Fruit fly (Drosophila melanogaster) whole organism, prepupa: ENCODE results near the gene Trim9.

Source experiments
- Blimp-1 ChIP-seq: fragments of 200-800 bp; sonication (Bioruptor generic); optimal IDR thresholded peaks from 3 replicates; lab custom pipeline; 2017; ENCODE audit warnings: missing biosample characterization, missing genetic modification characterization, mild to moderate bottlenecking, moderate library complexity, missing genetic modification reagents
- CG10631 ChIP-seq: fragments of 200-800 bp; sonication (Bioruptor generic); optimal IDR thresholded peaks from 2 replicates; lab custom pipeline; 2016; ENCODE audit warnings: missing biosample characterization, missing genetic modification characterization
- CG11294 ChIP-seq: fragments of 200-800 bp; sonication (Bioruptor generic); IDR thresholded peaks from 2 replicates; pipeline ENCODE4 v1.3.6; 2022; ENCODE audit warnings: missing biosample characterization, missing genetic modification characterization
- CG11762 ChIP-seq: fragments of 200-800 bp; sonication (Bioruptor generic); optimal IDR thresholded peaks from 3 replicates; lab custom pipeline; 2016; ENCODE audit warnings: missing biosample characterization, missing genetic modification characterization; ENCODE audit not compliant: insufficient read depth
- CG11902 ChIP-seq: fragments of 200-800 bp; sonication (Bioruptor generic); optimal IDR thresholded peaks from 3 replicates; lab custom pipeline; 2016; ENCODE audit warnings: missing biosample characterization, missing genetic modification characterization
- CG15336 ChIP-seq: fragments of 200-800 bp; sonication (Bioruptor generic); IDR thresholded peaks from 2 replicates; pipeline ENCODE4 v1.3.6; 2022; ENCODE audit warnings: missing biosample characterization, missing genetic modification characterization
- CG1621 ChIP-seq: fragments of 200-800 bp; sonication (Bioruptor generic); optimal IDR thresholded peaks from 3 replicates; lab custom pipeline; 2018; ENCODE audit warnings: missing biosample characterization, mild to moderate bottlenecking, missing genetic modification characterization
- CG16779 ChIP-seq: fragments of 200-800 bp; sonication (Bioruptor generic); optimal IDR thresholded peaks from 3 replicates; lab custom pipeline; 2017; ENCODE audit warnings: missing biosample characterization, mild to moderate bottlenecking, missing genetic modification characterization
- CG3032 ChIP-seq: fragments of 200-800 bp; optimal IDR thresholded peaks from 2 replicates; lab custom pipeline; 2019; ENCODE audit warnings: missing biosample characterization, mild to moderate bottlenecking, missing genetic modification characterization, moderate library complexity
- CG31627 ChIP-seq: fragments of 200-800 bp; sonication (Bioruptor generic); optimal IDR thresholded peaks from 3 replicates; lab custom pipeline; 2016; ENCODE audit warnings: missing biosample characterization, missing genetic modification characterization
- CG32006 ChIP-seq: fragments of 200-800 bp; sonication (Bioruptor generic); optimal IDR thresholded peaks from 3 replicates; lab custom pipeline; 2017; ENCODE audit warnings: missing biosample characterization, mild to moderate bottlenecking, missing genetic modification characterization
- CG34406 ChIP-seq: fragments of 200-800 bp; sonication (Bioruptor generic); optimal IDR thresholded peaks from 3 replicates; lab custom pipeline; 2016; ENCODE audit warnings: missing biosample characterization, missing genetic modification characterization
- CG3919 ChIP-seq: fragments of 200-800 bp; sonication (Bioruptor generic); optimal IDR thresholded peaks from 3 replicates; lab custom pipeline; 2016; ENCODE audit warnings: missing biosample characterization, missing genetic modification characterization
- CG4318 ChIP-seq: fragments of 200-800 bp; sonication (Bioruptor generic); optimal IDR thresholded peaks from 3 replicates; lab custom pipeline; 2017; ENCODE audit warnings: missing biosample characterization, mild to moderate bottlenecking, missing genetic modification characterization
- CG6163 ChIP-seq: fragments of 200-800 bp; sonication (Bioruptor generic); IDR thresholded peaks from 3 replicates; pipeline ENCODE4 v1.3.6; 2022; ENCODE audit warnings: missing biosample characterization, missing genetic modification characterization
- CG6276 ChIP-seq: fragments of 200-800 bp; sonication (Bioruptor generic); optimal IDR thresholded peaks from 2 replicates; lab custom pipeline; 2017; ENCODE audit warnings: missing biosample characterization, mild to moderate bottlenecking, missing genetic modification characterization
- CG6792 ChIP-seq: fragments of 200-800 bp; sonication (Bioruptor generic); optimal IDR thresholded peaks from 3 replicates; lab custom pipeline; 2016; ENCODE audit warnings: missing biosample characterization, missing genetic modification characterization
- CG6808 ChIP-seq: fragments of 200-800 bp; sonication (Bioruptor generic); optimal IDR thresholded peaks from 3 replicates; lab custom pipeline; 2017; ENCODE audit warnings: missing biosample characterization, missing genetic modification characterization, mild to moderate bottlenecking, moderate library complexity, missing genetic modification reagents
- CG7368 ChIP-seq: fragments of 200-800 bp; sonication (Bioruptor generic); optimal IDR thresholded peaks from 3 replicates; lab custom pipeline; 2016; ENCODE audit warnings: missing biosample characterization, missing genetic modification characterization
- CG8119 ChIP-seq: fragments of 200-800 bp; sonication (Bioruptor generic); IDR thresholded peaks from 3 replicates; pipeline ENCODE4 v1.3.6; 2022; ENCODE audit warnings: missing biosample characterization, missing genetic modification characterization
- CG8319 ChIP-seq: fragments of 200-800 bp; sonication (Bioruptor generic); optimal IDR thresholded peaks from 3 replicates; lab custom pipeline; 2016; ENCODE audit warnings: missing biosample characterization, missing genetic modification characterization
- CG8632 ChIP-seq: fragments of 200-800 bp; sonication (Bioruptor generic); optimal IDR thresholded peaks from 3 replicates; lab custom pipeline; 2016; ENCODE audit warnings: missing biosample characterization, missing genetic modification characterization
- CG9139 ChIP-seq: fragments of 200-800 bp; sonication (Bioruptor generic); optimal IDR thresholded peaks from 3 replicates; lab custom pipeline; 2017; ENCODE audit warnings: missing biosample characterization, mild to moderate bottlenecking, missing genetic modification characterization
- Eip75B ChIP-seq: fragments of 200-800 bp; sonication (Bioruptor generic); optimal IDR thresholded peaks from 3 replicates; lab custom pipeline; 2016; ENCODE audit warnings: missing biosample characterization, missing genetic modification characterization
- Ets21C ChIP-seq: fragments of 200-800 bp; sonication (Bioruptor generic); optimal IDR thresholded peaks from 3 replicates; lab custom pipeline; 2016; ENCODE audit warnings: missing biosample characterization, missing genetic modification characterization
- Ets96B ChIP-seq: fragments of 200-800 bp; optimal IDR thresholded peaks from 2 replicates; lab custom pipeline; 2019; ENCODE audit warnings: missing biosample characterization, mild to moderate bottlenecking, missing genetic modification characterization, moderate library complexity
- Gug ChIP-seq: fragments of 200-800 bp; sonication (Bioruptor generic); IDR thresholded peaks from 2 replicates; pipeline ENCODE4 v1.3.6; 2022; ENCODE audit warnings: missing biosample characterization, missing genetic modification characterization
- Hr38 ChIP-seq: sonication (Bioruptor generic); optimal IDR thresholded peaks from 2 replicates; lab custom pipeline; 2016; ENCODE audit warnings: missing biosample characterization, missing genetic modification characterization
- Hr39 ChIP-seq: fragments of 200-800 bp; sonication (Bioruptor generic); optimal IDR thresholded peaks from 2 replicates; lab custom pipeline; 2016; ENCODE audit warnings: missing biosample characterization, missing genetic modification characterization
- Hr4 ChIP-seq: fragments of 200-800 bp; sonication (Bioruptor generic); optimal IDR thresholded peaks from 3 replicates; lab custom pipeline; 2016; ENCODE audit warnings: missing biosample characterization, missing genetic modification characterization
- Met ChIP-seq: fragments of 200-800 bp; sonication (Bioruptor generic); optimal IDR thresholded peaks from 3 replicates; lab custom pipeline; 2016; ENCODE audit warnings: missing biosample characterization, missing genetic modification characterization
- OdsH ChIP-seq: fragments of 200-800 bp; sonication (Bioruptor generic); optimal IDR thresholded peaks from 3 replicates; lab custom pipeline; 2016; ENCODE audit warnings: missing biosample characterization, missing genetic modification characterization
- Smox ChIP-seq: fragments of 200-800 bp; sonication (Bioruptor generic); optimal IDR thresholded peaks from 3 replicates; lab custom pipeline; 2016; ENCODE audit warnings: missing biosample characterization, missing genetic modification characterization
- Sox102F ChIP-seq: fragments of 200-800 bp; sonication (Bioruptor generic); optimal IDR thresholded peaks from 2 replicates; lab custom pipeline; 2016; ENCODE audit warnings: missing biosample characterization, mild to moderate bottlenecking, missing genetic modification characterization
- dac ChIP-seq: fragments of 200-800 bp; sonication (Bioruptor generic); optimal IDR thresholded peaks from 2 replicates; lab custom pipeline; 2017; ENCODE audit warnings: missing biosample characterization, mild to moderate bottlenecking, missing genetic modification characterization
- eg ChIP-seq: fragments of 200-800 bp; sonication (Bioruptor generic); IDR thresholded peaks from 3 replicates; pipeline ENCODE4 v1.3.6; 2022; ENCODE audit warnings: missing biosample characterization, missing genetic modification characterization
- esn ChIP-seq: fragments of 200-800 bp; sonication (Bioruptor generic); optimal IDR thresholded peaks from 2 replicates; lab custom pipeline; 2016; ENCODE audit warnings: missing biosample characterization, mild to moderate bottlenecking, missing genetic modification characterization, moderate library complexity
- fd59A ChIP-seq: fragments of 200-800 bp; sonication (Bioruptor generic); optimal IDR thresholded peaks from 2 replicates; lab custom pipeline; 2017; ENCODE audit warnings: missing biosample characterization, mild to moderate bottlenecking, missing genetic modification characterization, missing genetic modification reagents
- fkh ChIP-seq: fragments of 200-800 bp; sonication (Bioruptor generic); optimal IDR thresholded peaks from 3 replicates; lab custom pipeline; 2017; ENCODE audit warnings: missing biosample characterization, mild to moderate bottlenecking, missing genetic modification characterization, moderate library complexity
- net ChIP-seq: fragments of 200-800 bp; sonication (Bioruptor generic); optimal IDR thresholded peaks from 3 replicates; lab custom pipeline; 2016; ENCODE audit warnings: missing biosample characterization, missing genetic modification characterization
- pdm3 ChIP-seq: fragments of 200-800 bp; sonication (Bioruptor generic); optimal IDR thresholded peaks from 3 replicates; lab custom pipeline; 2016; ENCODE audit warnings: missing biosample characterization, missing genetic modification characterization
- salr ChIP-seq, 2 experiments: fragments of 200-800 bp; sonication (Bioruptor generic); optimal IDR thresholded peaks; 3 replicates each; lab custom pipeline; 2016 to 2018; ENCODE audit warnings: missing biosample characterization in 2 of 2, missing genetic modification characterization in 2 of 2, mild to moderate bottlenecking in 1 of 2
- spab ChIP-seq: fragments of 200-800 bp; sonication (Bioruptor generic); optimal IDR thresholded peaks from 2 replicates; lab custom pipeline; 2017; ENCODE audit warnings: missing biosample characterization, mild to moderate bottlenecking, missing genetic modification characterization, missing genetic modification reagents
- svp ChIP-seq: fragments of 200-800 bp; sonication (Bioruptor generic); peaks from one replicate; lab custom pipeline; 2016; ENCODE audit warnings: missing biosample characterization, missing genetic modification characterization
- topi ChIP-seq: fragments of 200-800 bp; sonication (Bioruptor generic); optimal IDR thresholded peaks from 3 replicates; lab custom pipeline; 2016; ENCODE audit warnings: missing biosample characterization, missing genetic modification characterization
- vri ChIP-seq: fragments of 200-800 bp; sonication (Bioruptor generic); optimal IDR thresholded peaks from 3 replicates; lab custom pipeline; 2016; ENCODE audit warnings: missing biosample characterization, mild to moderate bottlenecking, missing genetic modification characterization

Gene Trim9

dm6 chr2L:10615889-10616288, 71.2 kb downstream of the Trim9 start (continued):
- TF ChIP-seq CG8119 (peak; percentile 77), CG10631 (peak; percentile 63), CG34406 (GFP tag; lab: Kevin White, UChicago) (peak; percentile 71), vri (GFP tag; lab: Kevin White, UChicago) (peak; percentile 62), Met (GFP tag; lab: Kevin White, UChicago) (peak; percentile 79), CG6163 (GFP tag; lab: Robert Waterston, UW) (peak; percentile 48; the same call in 1 of the 3 replicates), Blimp-1 (GFP tag; lab: Kevin White, UChicago) (peak; percentile 50), CG3919 (GFP tag; lab: Kevin White, UChicago) (peak; percentile 62), Ets21C (GFP tag; lab: Kevin White, UChicago) (peak; percentile 39), pdm3 (peak; percentile 66), Hr38 (GFP tag; lab: Kevin White, UChicago) (no peak), CG32006 (GFP tag; lab: Kevin White, UChicago) (peak; percentile 54), spab (GFP tag; lab: Kevin White, UChicago) (peak; percentile 52), topi (peak; percentile 71), CG3032 (tag; lab: Kevin White, UChicago) (peak; percentile 55), net (GFP tag; lab: Kevin White, UChicago) (peak; percentile 62), CG4318 (GFP tag; lab: Kevin White, UChicago) (peak; percentile 15), CG11762 (peak; percentile 18), dac (no peak), Hr4 (GFP tag; lab: Kevin White, UChicago) (peak; percentile 36), Gug (GFP tag; lab: Robert Waterston, UW) (no peak), CG1621 (tag; lab: Kevin White, UChicago) (peak; percentile 15), eg (GFP tag; lab: Robert Waterston, UW) (peak; percentile 49; the same call in 2 of the 3 replicates), Eip75B (GFP tag; lab: Kevin White, UChicago) (peak; percentile 67), CG15336 (GFP tag; lab: Robert Waterston, UW) (peak; percentile 62), CG6808 (peak; percentile 42), Hr39 (GFP tag; lab: Kevin White, UChicago) (peak; percentile 55), svp (GFP tag; lab: Kevin White, UChicago) (peak; percentile 88), CG9139 (no peak), CG8319 (peak; percentile 36), Ets96B (peak; percentile 59), CG11902 (GFP tag; lab: Kevin White, UChicago) (no peak), CG16779 (tag; lab: Kevin White, UChicago) (peak; percentile 24), CG7368 (GFP tag; lab: Kevin White, UChicago) (peak; percentile 30), CG6276 (GFP tag; lab: Kevin White, UChicago) (no peak)

- TF ChIP-seq Smox (GFP tag; lab: Kevin White, UChicago): peak; percentile 44
- TF ChIP-seq CG6792 (GFP tag; lab: Kevin White, UChicago): peak; percentile 80
- peak; percentile 87 for TF ChIP-seq fd59A
- TF ChIP-seq Sox102F (GFP tag; lab: Kevin White, UChicago): peak; percentile 16
- peak; percentile 71 for TF ChIP-seq dac
- peak; percentile 8 for TF ChIP-seq vri (GFP tag; lab: Kevin White, UChicago)
- peak; percentile 97 for TF ChIP-seq CG15336 (GFP tag; lab: Robert Waterston, UW)
- no peak for TF ChIP-seq Hr38 (GFP tag; lab: Kevin White, UChicago)
- peak; percentile 53 for TF ChIP-seq Hr39 (GFP tag; lab: Kevin White, UChicago)
- peak; percentile 86 for TF ChIP-seq Hr4 (GFP tag; lab: Kevin White, UChicago)
- TF ChIP-seq eg (GFP tag; lab: Robert Waterston, UW): peak; percentile 96
- TF ChIP-seq Gug (GFP tag; lab: Robert Waterston, UW): peak; percentile 94
- TF ChIP-seq CG6276 (GFP tag; lab: Kevin White, UChicago): peak; percentile 84
- peak; percentile 43 for TF ChIP-seq CG31627 (GFP tag; lab: Kevin White, UChicago)
- TF ChIP-seq salr (GFP tag; optimal IDR thresholded peaks at IDR 0.05; lab: Kevin White, UChicago): peak; percentile 79 to 86
- TF ChIP-seq Ets96B: peak; percentile 93
- peak; percentile 71 for TF ChIP-seq CG34406 (GFP tag; lab: Kevin White, UChicago)
- TF ChIP-seq Ets21C (GFP tag; lab: Kevin White, UChicago): peak; percentile 19
- TF ChIP-seq CG11294 (GFP tag; lab: Robert Waterston, UW): peak; percentile 92
- TF ChIP-seq OdsH: peak; percentile 89
- TF ChIP-seq CG11762: peak; percentile 77
- TF ChIP-seq CG8632 (GFP tag; lab: Kevin White, UChicago): peak; percentile 66
- TF ChIP-seq CG10631: peak; percentile 90
- peak; percentile 84 for TF ChIP-seq Eip75B (GFP tag; lab: Kevin White, UChicago)
- no peak for TF ChIP-seq fkh (GFP tag; lab: Kevin White, UChicago)
- TF ChIP-seq CG32006 (GFP tag; lab: Kevin White, UChicago): peak; percentile 88
- TF ChIP-seq spab (GFP tag; lab: Kevin White, UChicago): peak; percentile 87
- peak; percentile 76 for TF ChIP-seq CG7368 (GFP tag; lab: Kevin White, UChicago)
- peak; percentile 52 for TF ChIP-seq CG16779 (tag; lab: Kevin White, UChicago)
- TF ChIP-seq CG11902 (GFP tag; lab: Kevin White, UChicago): peak; percentile 31
- TF ChIP-seq svp (GFP tag; lab: Kevin White, UChicago): peak; percentile 58
- peak; percentile 60 for TF ChIP-seq CG8319
- peak; percentile 89 for TF ChIP-seq CG3032 (tag; lab: Kevin White, UChicago)
- TF ChIP-seq esn (GFP tag; lab: Kevin White, UChicago): no peak
- peak; percentile 94 for TF ChIP-seq CG8119
Measured at dm6 chr2L:10616767-10617166, 72.1 kb downstream of the Trim9 start.
